Worm (Caenorhabditis elegans): Measurements from ENCODE around the gene Y75B8A.10.

DNA sequence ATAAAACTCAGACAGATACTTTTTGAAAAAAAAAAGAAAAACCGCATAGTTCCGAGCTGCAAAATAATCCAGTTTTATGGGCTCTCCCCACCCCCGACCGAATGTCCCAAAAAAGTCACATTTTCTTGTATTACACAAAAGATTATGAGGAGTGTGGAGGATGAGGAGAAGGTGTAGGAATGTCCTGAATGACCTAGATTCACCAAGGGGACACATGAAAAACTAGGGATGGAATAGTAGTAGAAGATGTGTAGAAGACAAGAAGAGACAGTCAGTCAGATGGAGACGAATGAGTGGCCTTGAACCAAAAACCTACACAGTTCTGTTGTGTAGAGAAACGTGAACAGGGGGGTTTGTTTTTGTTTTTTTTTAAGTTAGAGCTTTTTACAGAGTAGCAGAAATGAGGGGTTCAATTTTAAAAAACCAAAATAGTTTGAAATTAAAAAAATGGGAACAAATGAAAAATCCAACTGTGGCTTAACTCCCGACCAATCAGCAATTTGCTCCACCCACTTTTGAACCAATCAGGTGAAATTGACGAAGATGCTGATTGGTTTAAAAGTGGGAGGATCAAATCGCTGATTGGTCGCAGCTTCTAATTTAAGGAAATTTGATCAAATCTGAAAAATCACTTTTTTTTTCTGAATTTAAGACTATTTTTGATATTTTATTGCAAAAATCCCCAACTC, 40.3 kb downstream of the Y75B8A.10 start:
- TF ChIP-seq ama-1 (optimal IDR thresholded peaks at IDR 0.05) = no peak
- no peak for TF ChIP-seq aly-1 (tag; optimal IDR thresholded peaks at IDR 0.05)
- no peak for TF ChIP-seq hmbx-1 (tag; optimal IDR thresholded peaks at IDR 0.05)
- TF ChIP-seq flt-1 (GFP tag; IDR thresholded peaks at IDR 0.05) = no peak
- no peak for TF ChIP-seq tbx-11 (GFP tag; IDR thresholded peaks at IDR 0.05)
- no peak for TF ChIP-seq F13C5.2 (tag; optimal IDR thresholded peaks at IDR 0.05)
- TF ChIP-seq scrt-1 (GFP tag; IDR thresholded peaks at IDR 0.05) = no peak
- TF ChIP-seq B0310.2 (tag; optimal IDR thresholded peaks at IDR 0.05) = no peak
- TF ChIP-seq ceh-36 (tag; optimal IDR thresholded peaks at IDR 0.05) = no peak
- no peak for TF ChIP-seq pes-1 (GFP tag; IDR thresholded peaks at IDR 0.05)
- TF ChIP-seq ceh-13 (GFP tag; optimal IDR thresholded peaks at IDR 0.05) = no peak
- TF ChIP-seq tra-4 (tag; optimal IDR thresholded peaks at IDR 0.05) = no peak
- no peak for TF ChIP-seq ets-7 (tag; optimal IDR thresholded peaks at IDR 0.05)
- TF ChIP-seq tbx-37 (GFP tag; conservative IDR thresholded peaks at IDR 0.05) = no peak

All from whole organism, early embryonic.